Worm (Caenorhabditis elegans): ENCODE measurements around the gene cng-3.

The cng-3 gene

ce11 chrIV:9443940-9444339, 36.9 kb downstream of the cng-3 start, which contains the start of gene F38E11.9:
Gene F38E11.9 (minus strand): TSS chrIV:9444040.
- TF ChIP-seq flh-1 (GFP tag; optimal IDR thresholded peaks at IDR 0.05) (no peak), lin-13 (tag; optimal IDR thresholded peaks at IDR 0.05) (no peak)

- TF ChIP-seq elt-1 (tag; optimal IDR thresholded peaks at IDR 0.05; ENCODE audit: borderline replicate concordance, insufficient read depth) = peak; percentile 80
- TF ChIP-seq sptf-1 (tag; optimal IDR thresholded peaks at IDR 0.05) = no peak
Observed at ce11 chrIV:9442106-9442532, 38.7 kb downstream of the cng-3 start.

- TF ChIP-seq lin-32 (GFP tag; optimal IDR thresholded peaks at IDR 0.05) (no peak), nhr-2 (tag; optimal IDR thresholded peaks at IDR 0.05) (no peak), unc-120 (tag; optimal IDR thresholded peaks at IDR 0.05; ENCODE audit: poor library complexity, severe bottlenecking) (no peak), mep-1 (tag; optimal IDR thresholded peaks at IDR 0.05) (no peak), ces-1 (GFP tag; optimal IDR thresholded peaks at IDR 0.05) (no peak), ceh-43 (GFP tag; optimal IDR thresholded peaks at IDR 0.05) (no peak), nhr-28 (tag; optimal IDR thresholded peaks at IDR 0.05) (no peak), sptf-1 (tag; optimal IDR thresholded peaks at IDR 0.05) (no peak), ceh-83 (GFP tag; optimal IDR thresholded peaks at IDR 0.05) (no peak), M03D4.4 (tag; optimal IDR thresholded peaks at IDR 0.05) (no peak), nhr-237 (tag; optimal IDR thresholded peaks at IDR 0.05) (no peak), mls-2 (tag; optimal IDR thresholded peaks at IDR 0.05) (no peak), lsy-2 (tag; optimal IDR thresholded peaks at IDR 0.05) (no peak), elt-1 (tag; optimal IDR thresholded peaks at IDR 0.05; ENCODE audit: borderline replicate concordance, insufficient read depth) (no peak), sem-2 (GFP tag; optimal IDR thresholded peaks at IDR 0.05) (no peak), drap-1 (GFP tag; optimal IDR thresholded peaks at IDR 0.05) (no peak), pha-4 (tag; optimal IDR thresholded peaks at IDR 0.05) (no peak), unc-39 (tag; optimal IDR thresholded peaks at IDR 0.05) (no peak), zip-8 (tag; optimal IDR thresholded peaks at IDR 0.05) (no peak)
Observed at ce11 chrIV:9441391-9441790, 39.4 kb downstream of the cng-3 start.

- TF ChIP-seq mab-5 (tag; optimal IDR thresholded peaks at IDR 0.05) (no peak), nhr-12 (tag; optimal IDR thresholded peaks at IDR 0.05) (no peak), elt-1 (tag; optimal IDR thresholded peaks at IDR 0.05; ENCODE audit: borderline replicate concordance, insufficient read depth) (no peak)
Observed at ce11 chrIV:9440880-9441336, 39.9 kb downstream of the cng-3 start, which contains the start of gene idh-1. Gene idh-1 (minus strand): TSS chrIV:9441107.

- no peak for TF ChIP-seq ceh-83 (GFP tag; optimal IDR thresholded peaks at IDR 0.05)
- TF ChIP-seq M03D4.4 (tag; optimal IDR thresholded peaks at IDR 0.05) = no peak
- no peak for TF ChIP-seq flh-1 (GFP tag; optimal IDR thresholded peaks at IDR 0.05)
- no peak for TF ChIP-seq unc-62 (GFP tag; optimal IDR thresholded peaks at IDR 0.05)
- no peak for TF ChIP-seq hlh-1 (tag; optimal IDR thresholded peaks at IDR 0.05)
- no peak for TF ChIP-seq lin-13 (tag; optimal IDR thresholded peaks at IDR 0.05)
- TF ChIP-seq unc-120 (tag; optimal IDR thresholded peaks at IDR 0.05; ENCODE audit: poor library complexity, severe bottlenecking) = no peak
- TF ChIP-seq blmp-1 (tag; optimal IDR thresholded peaks at IDR 0.05) = no peak
- TF ChIP-seq nhr-12 (tag; optimal IDR thresholded peaks at IDR 0.05) = no peak
- no peak for TF ChIP-seq nhr-237 (tag; optimal IDR thresholded peaks at IDR 0.05)
- no peak for TF ChIP-seq sptf-1 (tag; optimal IDR thresholded peaks at IDR 0.05)
- TF ChIP-seq elt-3 (tag; optimal IDR thresholded peaks at IDR 0.05) = no peak
- TF ChIP-seq bed-3 (GFP tag; optimal IDR thresholded peaks at IDR 0.05) = no peak
- no peak for TF ChIP-seq zip-8 (tag; optimal IDR thresholded peaks at IDR 0.05)
- no peak for TF ChIP-seq ztf-11 (tag; optimal IDR thresholded peaks at IDR 0.05)
- no peak for TF ChIP-seq mep-1 (tag; optimal IDR thresholded peaks at IDR 0.05)
- TF ChIP-seq cnd-1 (tag; optimal IDR thresholded peaks at IDR 0.05) = no peak
Observed at ce11 chrIV:9438753-9439152, 42.1 kb downstream of the cng-3 start.

- TF ChIP-seq nhr-2 (tag; optimal IDR thresholded peaks at IDR 0.05) (no peak), ham-2 (GFP tag; optimal IDR thresholded peaks at IDR 0.05) (no peak), unc-39 (tag; optimal IDR thresholded peaks at IDR 0.05) (no peak), bed-3 (GFP tag; optimal IDR thresholded peaks at IDR 0.05) (no peak), sptf-1 (tag; optimal IDR thresholded peaks at IDR 0.05) (no peak), hlh-1 (tag; optimal IDR thresholded peaks at IDR 0.05) (no peak), ceh-39 (tag; optimal IDR thresholded peaks at IDR 0.05) (no peak), sem-2 (GFP tag; optimal IDR thresholded peaks at IDR 0.05) (no peak), mab-5 (tag; optimal IDR thresholded peaks at IDR 0.05) (no peak), nhr-28 (tag; optimal IDR thresholded peaks at IDR 0.05) (no peak), ceh-83 (GFP tag; optimal IDR thresholded peaks at IDR 0.05) (no peak), unc-62 (GFP tag; optimal IDR thresholded peaks at IDR 0.05) (no peak), nhr-76 (tag; optimal IDR thresholded peaks at IDR 0.05) (no peak)
Observed at ce11 chrIV:9432327-9432726, 48.5 kb downstream of the cng-3 start.
